Fruit fly (Drosophila melanogaster) whole organism, embryonic: ENCODE measurements around the gene Sps2.
A peak's percentile ranks its signal among the peaks of the same experiment; 100 is the strongest.

Experiments used
- Awh ChIP-seq: fragments of 200-800 bp; sonication (Bioruptor generic); IDR thresholded peaks from 2 replicates; pipeline ENCODE4, ENCODE4 v1.3.6; 2022; ENCODE audit warnings: missing biosample characterization, missing genetic modification characterization
- CG1024 ChIP-seq: fragments of 200-800 bp; sonication (Bioruptor generic); IDR thresholded peaks from 2 replicates; pipeline ENCODE4 v1.3.6; 2022; ENCODE audit warnings: missing biosample characterization, missing genetic modification characterization
- CG10979 ChIP-seq: fragments of 200-800 bp; sonication (Bioruptor generic); optimal IDR thresholded peaks from 2 replicates; lab custom pipeline; 2018; ENCODE audit warnings: missing biosample characterization, mild to moderate bottlenecking, missing genetic modification characterization, moderate library complexity
- CG11456 ChIP-seq: fragments of 200-800 bp; sonication (Bioruptor generic); IDR thresholded peaks from 3 replicates; pipeline ENCODE4 v1.3.6; 2022; ENCODE audit warnings: missing biosample characterization, missing genetic modification characterization
- CG12071 ChIP-seq: fragments of 200-800 bp; sonication (Bioruptor generic); optimal IDR thresholded peaks from 3 replicates; lab custom pipeline; 2018; ENCODE audit warnings: missing biosample characterization, mild to moderate bottlenecking, missing genetic modification characterization
- CG12299 ChIP-seq: fragments of 200-800 bp; sonication (Bioruptor generic); optimal IDR thresholded peaks from 2 replicates; lab custom pipeline; 2018; ENCODE audit warnings: missing biosample characterization, mild to moderate bottlenecking, missing genetic modification characterization
- CG17385 ChIP-seq: fragments of 200-800 bp; sonication (Bioruptor generic); optimal IDR thresholded peaks from 3 replicates; lab custom pipeline; 2018; ENCODE audit warnings: missing biosample characterization, mild to moderate bottlenecking, missing genetic modification characterization
- CG18262 ChIP-seq: fragments of 200-800 bp; optimal IDR thresholded peaks from 3 replicates; lab custom pipeline; 2019; ENCODE audit warnings: missing biosample characterization, mild to moderate bottlenecking, missing genetic modification characterization, moderate library complexity
- CG1832 ChIP-seq: fragments of 200-800 bp; sonication (Bioruptor generic); optimal IDR thresholded peaks from 2 replicates; lab custom pipeline; 2017; ENCODE audit warnings: missing biosample characterization, mild to moderate bottlenecking, missing genetic modification characterization, inconsistent platforms
- CG34422 ChIP-seq: fragments of 200-800 bp; sonication (Bioruptor generic); IDR thresholded peaks from 3 replicates; pipeline ENCODE4 v1.3.6; 2022; ENCODE audit warnings: missing biosample characterization, missing genetic modification characterization
- CG4282 ChIP-seq: fragments of 200-800 bp; sonication (Bioruptor generic); optimal IDR thresholded peaks from 2 replicates; lab custom pipeline; 2016; ENCODE audit warnings: missing biosample characterization, missing genetic modification characterization
- CG43689 ChIP-seq: fragments of 200-800 bp; sonication (Bioruptor generic); IDR thresholded peaks from 2 replicates; pipeline ENCODE4 v1.3.6; 2022; ENCODE audit warnings: missing biosample characterization, missing genetic modification characterization
- CG7839 ChIP-seq: fragments of 200-800 bp; sonication (Bioruptor generic); optimal IDR thresholded peaks from 3 replicates; lab custom pipeline; 2018; ENCODE audit warnings: missing biosample characterization, mild to moderate bottlenecking, missing genetic modification characterization, moderate library complexity
- CTCF ChIP-seq: fragments of 200-800 bp; sonication (Bioruptor generic); optimal IDR thresholded peaks from 2 replicates; lab custom pipeline; 2017; ENCODE audit warnings: missing biosample characterization, mild to moderate bottlenecking, missing genetic modification characterization, moderate library complexity
- Camta ChIP-seq: fragments of 200-800 bp; sonication (Bioruptor generic); optimal IDR thresholded peaks from 2 replicates; lab custom pipeline; 2016; ENCODE audit warnings: missing biosample characterization, missing genetic modification characterization
- Doc2 ChIP-seq: fragments of 200-800 bp; sonication (Bioruptor generic); IDR thresholded peaks from 2 replicates; pipeline ENCODE4 v1.3.6; 2022; ENCODE audit warnings: missing biosample characterization, missing genetic modification characterization
- Fer3 ChIP-seq: fragments of 200-800 bp; sonication (Bioruptor generic); optimal IDR thresholded peaks from 2 replicates; lab custom pipeline; 2018; ENCODE audit warnings: missing biosample characterization, mild to moderate bottlenecking, missing genetic modification characterization, moderate library complexity
- HmgZ ChIP-seq: fragments of 200-800 bp; sonication (Bioruptor generic); optimal IDR thresholded peaks from 2 replicates; lab custom pipeline; 2018; ENCODE audit warnings: missing biosample characterization, mild to moderate bottlenecking, missing genetic modification characterization
- Jarid2 ChIP-seq: fragments of 200-800 bp; sonication (Bioruptor generic); optimal IDR thresholded peaks from 3 replicates; lab custom pipeline; 2017; ENCODE audit warnings: mild to moderate bottlenecking, missing biosample characterization, missing genetic modification reagents, missing genetic modification characterization
- Kr ChIP-seq: fragments of 200-800 bp; sonication (Bioruptor generic); optimal IDR thresholded peaks from 2 replicates; lab custom pipeline; 2017; ENCODE audit warnings: missing biosample characterization, mild to moderate bottlenecking, missing genetic modification characterization
- MBD-R2 ChIP-seq: fragments of 200-800 bp; sonication (Bioruptor generic); IDR thresholded peaks from 2 replicates; pipeline ENCODE4 v1.3.6; 2022; ENCODE audit warnings: missing biosample characterization, missing genetic modification characterization
- NC2α ChIP-seq: fragments of 200-800 bp; sonication (Bioruptor generic); optimal IDR thresholded peaks from 2 replicates; lab custom pipeline; 2016; ENCODE audit warnings: missing biosample characterization, missing genetic modification characterization
- Ptx1 ChIP-seq: fragments of 200-800 bp; sonication (Bioruptor generic); IDR thresholded peaks from 2 replicates; pipeline ENCODE4 v1.3.6; 2022; ENCODE audit warnings: missing biosample characterization, missing genetic modification characterization
- Rfx ChIP-seq: fragments of 200-800 bp; sonication (Bioruptor generic); IDR thresholded peaks from 2 replicates; pipeline ENCODE4 v1.3.6; 2022; ENCODE audit warnings: missing biosample characterization, missing genetic modification characterization
- Rx ChIP-seq: fragments of 200-800 bp; sonication (Bioruptor generic); IDR thresholded peaks from 2 replicates; pipeline ENCODE4 v1.3.6; 2022; ENCODE audit warnings: missing biosample characterization, missing genetic modification characterization
- YL-1 ChIP-seq: fragments of 200-800 bp; sonication (Bioruptor generic); optimal IDR thresholded peaks from 3 replicates; lab custom pipeline; 2017; ENCODE audit warnings: missing biosample characterization, mild to moderate bottlenecking, missing genetic modification characterization
- ab ChIP-seq: fragments of 200-800 bp; sonication (Bioruptor generic); optimal IDR thresholded peaks from 2 replicates; lab custom pipeline; 2016; ENCODE audit warnings: missing biosample characterization, missing genetic modification characterization
- br ChIP-seq: fragments of >200 bp; optimal IDR thresholded peaks from 2 replicates; lab custom pipeline; 2017
- chm ChIP-seq: fragments of 200-800 bp; sonication (Bioruptor generic); IDR thresholded peaks from 2 replicates; pipeline ENCODE4 v1.3.6; 2022; ENCODE audit warnings: missing biosample characterization, missing genetic modification characterization
- corto ChIP-seq: fragments of 200-800 bp; sonication (Bioruptor generic); optimal IDR thresholded peaks from 2 replicates; lab custom pipeline; 2016; ENCODE audit warnings: missing biosample characterization, mild to moderate bottlenecking, missing genetic modification characterization, moderate library complexity
- dan ChIP-seq: fragments of 200-800 bp; sonication (Bioruptor generic); IDR thresholded peaks from 2 replicates; pipeline ENCODE4 v1.3.6; 2022; ENCODE audit warnings: missing biosample characterization, missing genetic modification characterization
- dpn ChIP-seq, 2 experiments: fragments of 200-800 bp; sonication (Bioruptor generic); optimal IDR thresholded peaks; 3 replicates each; lab custom pipeline; 2016; ENCODE audit warnings: missing biosample characterization in 2 of 2, missing genetic modification characterization in 2 of 2
- exex ChIP-seq: fragments of 200-800 bp; sonication (Bioruptor generic); optimal IDR thresholded peaks from 4 replicates; lab custom pipeline; 2018; ENCODE audit warnings: missing biosample characterization, mild to moderate bottlenecking, missing genetic modification characterization, moderate library complexity
- eyg ChIP-seq: fragments of 200-800 bp; sonication (Bioruptor generic); optimal IDR thresholded peaks from 3 replicates; lab custom pipeline; 2016; ENCODE audit warnings: missing biosample characterization, missing genetic modification characterization
- gfzf ChIP-seq: fragments of 200-800 bp; sonication (Bioruptor generic); optimal IDR thresholded peaks from 2 replicates; lab custom pipeline; 2016; ENCODE audit warnings: missing biosample characterization, mild to moderate bottlenecking, missing genetic modification characterization, moderate library complexity
- ham ChIP-seq: fragments of 200-800 bp; sonication (Bioruptor generic); IDR thresholded peaks from 2 replicates; pipeline ENCODE4 v1.3.6; 2022; ENCODE audit warnings: missing biosample characterization, missing genetic modification characterization
- hbn ChIP-seq: fragments of 200-800 bp; sonication (Bioruptor generic); IDR thresholded peaks from 2 replicates; pipeline ENCODE4 v1.3.6; 2022; ENCODE audit warnings: missing biosample characterization, missing genetic modification characterization; ENCODE audit not compliant: partially characterized antibody
- hkb ChIP-seq, 2 experiments: fragments of 200-800 bp in 1 of 2; fragments of >200 bp in 1 of 2; sonication (Bioruptor generic) in 1 of 2; IDR thresholded peaks in 1 of 2; optimal IDR thresholded peaks in 1 of 2; 2 replicates each; pipeline versions ENCODE4 v1.3.6 to Lab custom; 2017 to 2022; ENCODE audit warnings: missing biosample characterization in 1 of 2, missing genetic modification characterization in 1 of 2
- inv ChIP-seq: fragments of 200-800 bp; sonication (Bioruptor generic); IDR thresholded peaks from 2 replicates; pipeline ENCODE4 v1.3.6; 2022; ENCODE audit warnings: missing biosample characterization, missing genetic modification characterization; ENCODE audit not compliant: partially characterized antibody
- maf-S ChIP-seq: fragments of 200-800 bp; sonication (Bioruptor generic); optimal IDR thresholded peaks from 2 replicates; lab custom pipeline; 2016; ENCODE audit warnings: missing biosample characterization, missing genetic modification characterization
- pb ChIP-seq: fragments of 200-800 bp; sonication (Bioruptor generic); optimal IDR thresholded peaks from 3 replicates; lab custom pipeline; 2016; ENCODE audit warnings: missing biosample characterization, missing genetic modification characterization
- slp2 ChIP-seq: fragments of 200-800 bp; sonication (Bioruptor generic); optimal IDR thresholded peaks from 2 replicates; lab custom pipeline; 2016; ENCODE audit warnings: missing biosample characterization, missing genetic modification characterization
- ssp ChIP-seq: fragments of 200-800 bp; sonication (Bioruptor generic); IDR thresholded peaks from 2 replicates; pipeline ENCODE4 v1.3.6; 2022; ENCODE audit warnings: missing biosample characterization, missing genetic modification characterization
- zfh1 ChIP-seq: fragments of 200-800 bp; sonication (Bioruptor generic); IDR thresholded peaks from 3 replicates; pipeline ENCODE4 v1.3.6; 2022; ENCODE audit warnings: missing biosample characterization, missing genetic modification characterization

Sps2 gene

dm6 chr2L:10351130-10351529, 8.7 kb downstream of the Sps2 start (continued):
- TF ChIP-seq exex (tag; lab: Kevin White, UChicago) (no peak), Doc2 (GFP tag; lab: Robert Waterston, UW) (no peak), Fer3 (tag; lab: Kevin White, UChicago) (no peak), CG18262 (tag; lab: Kevin White, UChicago) (peak; percentile 63), Ptx1 (no peak), eyg (GFP tag; lab: Kevin White, UChicago) (no peak), CG12071 (GFP tag; lab: Kevin White, UChicago) (no peak), zfh1 (GFP tag; lab: Robert Waterston, UW) (no peak), Camta (GFP tag; lab: Kevin White, UChicago) (no peak), CG11456 (GFP tag; lab: Robert Waterston, UW) (no peak), CG34422 (no peak), Kr (no peak), gfzf (GFP tag; lab: Kevin White, UChicago) (no peak), inv (GFP tag; lab: Robert Waterston, UW) (no peak), chm (GFP tag; lab: Robert Waterston, UW) (no peak), Awh (no peak), ab (no peak), Rx (no peak), CG4282 (GFP tag; lab: Kevin White, UChicago) (no peak), CG43689 (no peak), ssp (GFP tag; lab: Robert Waterston, UW) (no peak), CG17385 (GFP tag; lab: Kevin White, UChicago) (no peak), maf-S (GFP tag; lab: Kevin White, UChicago) (no peak), ham (GFP tag; lab: Robert Waterston, UW) (no peak), br (lab: Kevin White, UChicago) (no peak), CG12299 (tag; lab: Kevin White, UChicago) (no peak), hkb (optimal IDR thresholded peaks at IDR 0.05; lab: Kevin White, UChicago) (no peak), hkb (GFP tag; IDR thresholded peaks at IDR 0.05; lab: Robert Waterston, UW) (no peak), Jarid2 (GFP tag; lab: Kevin White, UChicago) (no peak), hbn (GFP tag; lab: Robert Waterston, UW) (no peak), CG1832 (GFP tag; lab: Kevin White, UChicago) (no peak), NC2α (GFP tag; lab: Kevin White, UChicago) (no peak), Rfx (GFP tag; lab: Robert Waterston, UW) (no peak), slp2 (no peak), CG7839 (tag; lab: Kevin White, UChicago) (no peak), YL-1 (GFP tag; lab: Kevin White, UChicago) (no peak), dpn (GFP tag; optimal IDR thresholded peaks at IDR 0.05; lab: Kevin White, UChicago) (no peak), MBD-R2 (GFP tag; lab: Robert Waterston, UW) (no peak), HmgZ (tag; lab: Kevin White, UChicago) (no peak), corto (GFP tag; lab: Kevin White, UChicago) (no peak), CTCF (GFP tag; lab: Kevin White, UChicago) (no peak), CG1024 (GFP tag; lab: Robert Waterston, UW) (no peak), dan (GFP tag; lab: Robert Waterston, UW) (no peak), pb (GFP tag; lab: Kevin White, UChicago) (no peak), CG10979 (peak; percentile 58)
